Fruit fly (Drosophila melanogaster) whole organism, embryonic: Measurements from ENCODE around the gene Mbs.
A peak's percentile ranks its signal among the peaks of the same experiment; 100 is the strongest.

Source experiments
- Blimp-1 ChIP-seq: fragments of 200-800 bp; sonication (Bioruptor generic); optimal IDR thresholded peaks from 3 replicates; lab custom pipeline; 2018; ENCODE audit warnings: missing biosample characterization, missing genetic modification characterization, mild to moderate bottlenecking, moderate library complexity, missing genetic modification reagents
- CG10462 ChIP-seq: fragments of 200-800 bp; sonication (Bioruptor generic); optimal IDR thresholded peaks from 2 replicates; lab custom pipeline; 2016; ENCODE audit warnings: missing biosample characterization, missing genetic modification characterization
- CG10979 ChIP-seq: fragments of 200-800 bp; sonication (Bioruptor generic); optimal IDR thresholded peaks from 2 replicates; lab custom pipeline; 2018; ENCODE audit warnings: missing biosample characterization, mild to moderate bottlenecking, missing genetic modification characterization, moderate library complexity
- CG12236 ChIP-seq: fragments of 200-800 bp; sonication (Bioruptor generic); optimal IDR thresholded peaks from 2 replicates; lab custom pipeline; 2016; ENCODE audit warnings: missing biosample characterization, missing genetic modification characterization
- CG15479 ChIP-seq: fragments of 200-800 bp; sonication (Bioruptor generic); optimal IDR thresholded peaks from 3 replicates; lab custom pipeline; 2019; ENCODE audit warnings: missing biosample characterization, mild to moderate bottlenecking, missing genetic modification characterization, moderate library complexity
- CG18476 ChIP-seq: fragments of 200-800 bp; sonication (Bioruptor generic); optimal IDR thresholded peaks from 2 replicates; lab custom pipeline; 2016; ENCODE audit warnings: missing biosample characterization, mild to moderate bottlenecking, missing genetic modification characterization
- CG2712 ChIP-seq: fragments of 200-800 bp; optimal IDR thresholded peaks from 3 replicates; lab custom pipeline; 2019; ENCODE audit warnings: missing biosample characterization, mild to moderate bottlenecking, missing genetic modification characterization, moderate library complexity
- CG31388 ChIP-seq: fragments of 200-800 bp; sonication (Bioruptor generic); optimal IDR thresholded peaks from 2 replicates; lab custom pipeline; 2016; ENCODE audit warnings: missing biosample characterization, missing genetic modification characterization
- CG34376 ChIP-seq: fragments of 200-800 bp; sonication (Bioruptor generic); optimal IDR thresholded peaks from 2 replicates; lab custom pipeline; 2018; ENCODE audit warnings: missing biosample characterization, mild to moderate bottlenecking, missing genetic modification characterization
- CG43689 ChIP-seq: fragments of 200-800 bp; sonication (Bioruptor generic); IDR thresholded peaks from 2 replicates; pipeline ENCODE4 v1.3.6; 2022; ENCODE audit warnings: missing biosample characterization, missing genetic modification characterization
- CG4404 ChIP-seq: fragments of 200-800 bp; sonication (Bioruptor generic); IDR thresholded peaks from 2 replicates; pipeline ENCODE4 v1.3.6; 2022; ENCODE audit warnings: missing biosample characterization, missing genetic modification characterization
- CG5180 ChIP-seq: fragments of 200-800 bp; sonication (Bioruptor generic); optimal IDR thresholded peaks from 3 replicates; lab custom pipeline; 2017; ENCODE audit warnings: missing biosample characterization, missing genetic modification characterization, mild to moderate bottlenecking, moderate library complexity, missing genetic modification reagents
- CG5953 ChIP-seq: fragments of 200-800 bp; sonication (Bioruptor generic); IDR thresholded peaks from 2 replicates; pipeline ENCODE4 v1.3.6; 2022; ENCODE audit warnings: missing biosample characterization, missing genetic modification characterization
- CG6791 ChIP-seq: fragments of 200-800 bp; sonication (Bioruptor generic); IDR thresholded peaks from 3 replicates; pipeline ENCODE4 v1.3.6; 2022; ENCODE audit warnings: missing biosample characterization, missing genetic modification characterization; ENCODE audit not compliant: partially characterized antibody
- CG7556 ChIP-seq: fragments of 200-800 bp; sonication (Bioruptor generic); optimal IDR thresholded peaks from 2 replicates; lab custom pipeline; 2017; ENCODE audit warnings: missing biosample characterization, mild to moderate bottlenecking, missing genetic modification characterization
- CG9437 ChIP-seq: fragments of 200-800 bp; sonication (Bioruptor generic); optimal IDR thresholded peaks from 2 replicates; lab custom pipeline; 2018; ENCODE audit warnings: missing biosample characterization, mild to moderate bottlenecking, missing genetic modification characterization
- Chrac-16 ChIP-seq: fragments of 200-800 bp; sonication (Bioruptor generic); optimal IDR thresholded peaks from 3 replicates; lab custom pipeline; 2016; ENCODE audit warnings: missing biosample characterization, missing genetic modification characterization
- CkIIα-i1 ChIP-seq: fragments of 200-800 bp; sonication (Bioruptor generic); IDR thresholded peaks from 2 replicates; pipeline ENCODE4 v1.3.6; 2022; ENCODE audit warnings: missing biosample characterization, missing genetic modification characterization
- Dref ChIP-seq: fragments of 200-800 bp; sonication (Bioruptor generic); IDR thresholded peaks from 2 replicates; pipeline ENCODE4 v1.3.6; 2022; ENCODE audit warnings: missing biosample characterization, missing genetic modification characterization
- E2f2 ChIP-seq: fragments of 200-800 bp; sonication (Bioruptor generic); IDR thresholded peaks from 2 replicates; pipeline ENCODE4 v1.3.6; 2022; ENCODE audit warnings: missing biosample characterization, missing genetic modification characterization
- HLH3B ChIP-seq: fragments of 200-800 bp; sonication (Bioruptor generic); IDR thresholded peaks from 2 replicates; pipeline ENCODE4 v1.3.6; 2022; ENCODE audit warnings: missing biosample characterization, missing genetic modification characterization
- HmgD ChIP-seq: fragments of 200-800 bp; sonication (Bioruptor generic); optimal IDR thresholded peaks from 3 replicates; lab custom pipeline; 2016; ENCODE audit warnings: missing biosample characterization, missing genetic modification characterization
- Hmr ChIP-seq: fragments of 200-800 bp; sonication (Bioruptor generic); optimal IDR thresholded peaks from 3 replicates; lab custom pipeline; 2017; ENCODE audit warnings: mild to moderate bottlenecking, missing biosample characterization, missing genetic modification reagents, missing genetic modification characterization
- Hr3 ChIP-seq: fragments of 200-800 bp; sonication (Bioruptor generic); optimal IDR thresholded peaks from 3 replicates; lab custom pipeline; 2016; ENCODE audit warnings: missing biosample characterization, missing genetic modification characterization
- Hsf ChIP-seq: fragments of 200-800 bp; sonication (Bioruptor generic); optimal IDR thresholded peaks from 3 replicates; lab custom pipeline; 2016; ENCODE audit warnings: missing biosample characterization, missing genetic modification characterization
- NC2α ChIP-seq: fragments of 200-800 bp; sonication (Bioruptor generic); optimal IDR thresholded peaks from 2 replicates; lab custom pipeline; 2016; ENCODE audit warnings: missing biosample characterization, missing genetic modification characterization
- NC2β ChIP-seq: fragments of 200-800 bp; sonication (Bioruptor generic); optimal IDR thresholded peaks from 2 replicates; lab custom pipeline; 2016; ENCODE audit warnings: missing biosample characterization, missing genetic modification characterization
- Opbp ChIP-seq: fragments of 200-800 bp; sonication (Bioruptor generic); IDR thresholded peaks from 3 replicates; pipeline ENCODE4 v1.3.6; 2022; ENCODE audit warnings: missing biosample characterization, missing genetic modification characterization; ENCODE audit not compliant: partially characterized antibody
- Pdp1 ChIP-seq, 2 experiments: fragments of 200-800 bp; sonication (Bioruptor generic); optimal IDR thresholded peaks; 3 replicates each; lab custom pipeline; 2016; ENCODE audit warnings: missing biosample characterization in 2 of 2, missing genetic modification characterization in 2 of 2, mild to moderate bottlenecking in 1 of 2, moderate library complexity in 1 of 2
- Ptx1 ChIP-seq: fragments of 200-800 bp; sonication (Bioruptor generic); IDR thresholded peaks from 2 replicates; pipeline ENCODE4 v1.3.6; 2022; ENCODE audit warnings: missing biosample characterization, missing genetic modification characterization
- Scr ChIP-seq: fragments of 200-800 bp; sonication (Bioruptor generic); IDR thresholded peaks from 2 replicates; pipeline ENCODE4 v1.3.6; 2022; ENCODE audit warnings: missing biosample characterization, missing genetic modification characterization; ENCODE audit not compliant: partially characterized antibody
- Sry-δ ChIP-seq: fragments of 200-800 bp; sonication (Bioruptor generic); optimal IDR thresholded peaks from 2 replicates; lab custom pipeline; 2016; ENCODE audit warnings: missing biosample characterization, missing genetic modification characterization
- Stat92E ChIP-seq, 3 experiments: fragments of >200 bp in 2 of 3; fragments of 200-800 bp in 1 of 3; sonication (Bioruptor generic) in 1 of 3; optimal IDR thresholded peaks; 2 replicates each; lab custom pipeline; 2017 to 2019; ENCODE audit warnings: missing biosample characterization in 3 of 3, missing genetic modification characterization in 3 of 3, mild to moderate bottlenecking in 1 of 3, moderate library complexity in 1 of 3
- bab2 ChIP-seq: fragments of 200-800 bp; sonication (Bioruptor generic); optimal IDR thresholded peaks from 2 replicates; lab custom pipeline; 2016; ENCODE audit warnings: missing biosample characterization, missing genetic modification characterization
- cg ChIP-seq: fragments of 200-800 bp; sonication (Bioruptor generic); optimal IDR thresholded peaks from 3 replicates; lab custom pipeline; 2019; ENCODE audit warnings: missing biosample characterization, mild to moderate bottlenecking, missing genetic modification characterization, moderate library complexity
- chinmo ChIP-seq: fragments of 200-800 bp; sonication (Bioruptor generic); IDR thresholded peaks from 4 replicates; pipeline ENCODE4 v1.3.6; 2022; ENCODE audit warnings: missing biosample characterization, missing genetic modification characterization; ENCODE audit not compliant: partially characterized antibody
- ems ChIP-seq: fragments of 200-800 bp; sonication (Bioruptor generic); optimal IDR thresholded peaks from 3 replicates; lab custom pipeline; 2016; ENCODE audit warnings: missing biosample characterization, missing genetic modification characterization
- gcm ChIP-seq: fragments of 200-800 bp; sonication (Bioruptor generic); optimal IDR thresholded peaks from 2 replicates; lab custom pipeline; 2019; ENCODE audit warnings: missing biosample characterization, mild to moderate bottlenecking, missing genetic modification characterization, moderate library complexity
- gro ChIP-seq: fragments of 200-800 bp; sonication (Bioruptor generic); optimal IDR thresholded peaks from 2 replicates; lab custom pipeline; 2016; ENCODE audit warnings: missing biosample characterization, missing genetic modification characterization
- hth ChIP-seq: fragments of >200 bp; optimal IDR thresholded peaks from 2 replicates; lab custom pipeline; 2017; ENCODE audit warnings: inconsistent platforms
- kah ChIP-seq: fragments of 200-800 bp; sonication (Bioruptor generic); optimal IDR thresholded peaks from 2 replicates; lab custom pipeline; 2018; ENCODE audit warnings: missing biosample characterization, mild to moderate bottlenecking, missing genetic modification characterization
- ken ChIP-seq: fragments of 200-800 bp; sonication (Bioruptor generic); IDR thresholded peaks from 3 replicates; pipeline ENCODE4 v1.3.6; 2022; ENCODE audit warnings: missing biosample characterization, missing genetic modification characterization
- lmd ChIP-seq: fragments of 200-800 bp; sonication (Bioruptor generic); IDR thresholded peaks from 2 replicates; pipeline ENCODE4 v1.3.6; 2022; ENCODE audit warnings: missing biosample characterization, missing genetic modification characterization
- org-1 ChIP-seq: fragments of 200-800 bp; sonication (Bioruptor generic); optimal IDR thresholded peaks from 2 replicates; lab custom pipeline; 2017; ENCODE audit warnings: missing biosample characterization, missing genetic modification characterization
- pita ChIP-seq: fragments of 200-800 bp; sonication (Bioruptor generic); optimal IDR thresholded peaks from 2 replicates; lab custom pipeline; 2017; ENCODE audit warnings: missing biosample characterization, mild to moderate bottlenecking, missing genetic modification characterization
- run ChIP-seq: fragments of 200-800 bp; sonication (Bioruptor generic); optimal IDR thresholded peaks from 3 replicates; lab custom pipeline; 2018; ENCODE audit warnings: missing biosample characterization, mild to moderate bottlenecking, missing genetic modification characterization
- sima ChIP-seq: fragments of 200-800 bp; sonication (Bioruptor generic); optimal IDR thresholded peaks from 2 replicates; lab custom pipeline; 2016; ENCODE audit warnings: missing biosample characterization, missing genetic modification characterization
- ssp ChIP-seq: fragments of 200-800 bp; sonication (Bioruptor generic); IDR thresholded peaks from 2 replicates; pipeline ENCODE4 v1.3.6; 2022; ENCODE audit warnings: missing biosample characterization, missing genetic modification characterization
- tgo ChIP-seq: fragments of 200-800 bp; sonication (Bioruptor generic); IDR thresholded peaks from 3 replicates; pipeline ENCODE4 v1.3.6; 2022; ENCODE audit warnings: missing biosample characterization, missing genetic modification characterization
- wor ChIP-seq: fragments of 200-800 bp; sonication (Bioruptor generic); IDR thresholded peaks from 2 replicates; pipeline ENCODE4 v1.3.6; 2022; ENCODE audit warnings: missing biosample characterization, missing genetic modification characterization

Mbs gene

DNA sequence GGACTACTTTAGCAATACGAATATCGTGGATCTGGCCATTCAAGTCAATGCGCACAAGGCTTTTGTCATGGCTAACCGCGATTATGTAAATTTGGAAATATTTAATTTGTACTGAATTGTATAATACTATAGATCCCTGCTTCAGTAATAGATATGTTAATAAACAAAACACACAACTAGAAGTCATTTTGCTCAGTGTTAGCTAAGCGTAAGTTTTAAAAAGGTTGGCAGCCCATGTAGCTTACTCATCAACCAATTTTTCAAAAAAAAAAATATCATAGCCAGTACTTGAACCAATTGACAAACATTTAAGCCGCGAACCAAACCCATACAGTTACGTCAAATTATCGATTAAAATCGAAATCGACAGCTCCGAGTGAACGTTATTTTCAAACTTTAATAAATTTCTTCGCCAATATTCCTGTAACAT, 14.7 kb upstream of the Mbs start (continued):
- TF ChIP-seq kah, result peak; percentile 12
- TF ChIP-seq Chrac-16 (GFP tag; lab: Kevin White, UChicago), result peak; percentile 64
- peak in 1 of 3 experiments; percentile 17 for TF ChIP-seq Stat92E (GFP tag; optimal IDR thresholded peaks at IDR 0.05; lab: Kevin White, UChicago)
- TF ChIP-seq CG15479 (GFP tag; lab: Kevin White, UChicago), result no peak
- peak; percentile 77 for TF ChIP-seq Sry-δ
- TF ChIP-seq CG4404 (GFP tag; lab: Robert Waterston, UW), result peak; percentile 43; the same call in 1 of the 2 replicates
- TF ChIP-seq CG31388, result no peak
- TF ChIP-seq sima (GFP tag; lab: Kevin White, UChicago), result no peak
- TF ChIP-seq gro (GFP tag; lab: Kevin White, UChicago), result peak; percentile 88
- TF ChIP-seq NC2α (GFP tag; lab: Kevin White, UChicago), result peak; percentile 48
- peak; percentile 67 for TF ChIP-seq run
- TF ChIP-seq CG10979 (tag; lab: Kevin White, UChicago), result peak; percentile 68
- TF ChIP-seq Ptx1 (GFP tag; lab: Robert Waterston, UW), result peak; percentile 75
- peak; percentile 52 for TF ChIP-seq Scr
- peak; percentile 70; the same call in 1 of the 2 replicates for TF ChIP-seq CG5953 (GFP tag; lab: Robert Waterston, UW)
- TF ChIP-seq CG34376 (GFP tag; lab: Kevin White, UChicago), result peak; percentile 73
- peak; percentile 26 for TF ChIP-seq CG5180
- TF ChIP-seq chinmo (GFP tag; lab: Robert Waterston, UW), result 0 out of 4 replicates have a peak, but pooled peaks have one; percentile 43
- no peak for TF ChIP-seq ken (GFP tag; lab: Robert Waterston, UW)
- peak; percentile 80 for TF ChIP-seq tgo (GFP tag; lab: Robert Waterston, UW)
- peak; percentile 66; the same call in 2 of the 3 replicates for TF ChIP-seq Opbp (GFP tag; lab: Robert Waterston, UW)
- peak; percentile 79 for TF ChIP-seq Hsf (GFP tag; lab: Kevin White, UChicago)
- TF ChIP-seq CG6791 (GFP tag; lab: Robert Waterston, UW), result peak; percentile 68
- TF ChIP-seq gcm (GFP tag; lab: Kevin White, UChicago), result peak; percentile 70
- TF ChIP-seq Hr3 (GFP tag; lab: Kevin White, UChicago), result peak; percentile 64
- peak; percentile 75 for TF ChIP-seq bab2 (GFP tag; lab: Kevin White, UChicago)
- peak; percentile 98 for TF ChIP-seq pita
- peak; percentile 80 to 86 for TF ChIP-seq Pdp1 (GFP tag; optimal IDR thresholded peaks at IDR 0.05; lab: Kevin White, UChicago)
- TF ChIP-seq CG10462 (GFP tag; lab: Kevin White, UChicago), result peak; percentile 44
- peak; percentile 93 for TF ChIP-seq Hmr (GFP tag; lab: Kevin White, UChicago)
- peak; percentile 29 for TF ChIP-seq org-1
- peak; percentile 80 for TF ChIP-seq lmd (GFP tag; lab: Robert Waterston, UW)
- TF ChIP-seq CG18476, result peak; percentile 62
- TF ChIP-seq Dref, result peak; percentile 95
- peak; percentile 32 for TF ChIP-seq CG12236 (GFP tag; lab: Kevin White, UChicago)
- peak; percentile 66 for TF ChIP-seq NC2β
- TF ChIP-seq E2f2 (GFP tag; lab: Robert Waterston, UW), result peak; percentile 70
- TF ChIP-seq hth (lab: Kevin White, UChicago), result no peak
- TF ChIP-seq CkIIα-i1 (GFP tag; lab: Robert Waterston, UW), result no peak
- peak; percentile 53 for TF ChIP-seq CG9437
- TF ChIP-seq CG43689 (GFP tag; lab: Robert Waterston, UW), result no peak; the same call in 1 of the 2 replicates
- TF ChIP-seq HmgD (GFP tag; lab: Kevin White, UChicago), result peak; percentile 72
- TF ChIP-seq HLH3B (GFP tag; lab: Robert Waterston, UW), result peak; percentile 69
- peak; percentile 61 for TF ChIP-seq ems (GFP tag; lab: Kevin White, UChicago)
- TF ChIP-seq cg (GFP tag; lab: Kevin White, UChicago), result no peak
- peak; percentile 82 for TF ChIP-seq CG2712
- TF ChIP-seq Blimp-1 (GFP tag; lab: Kevin White, UChicago), result peak; percentile 70
- peak; percentile 71 for TF ChIP-seq CG7556 (GFP tag; lab: Kevin White, UChicago)
- peak; percentile 65; the same call in 1 of the 2 replicates for TF ChIP-seq ssp (GFP tag; lab: Robert Waterston, UW)
- 0 out of 2 replicates have a peak, but pooled peaks have one; percentile 37 for TF ChIP-seq wor (GFP tag; lab: Robert Waterston, UW)
